Worm (Caenorhabditis elegans) whole organism, late embryonic: ENCODE measurements around the gene tre-3.

ENCODE experiments used
- F13H6.1 ChIP-seq: sonication (generic microtip); optimal IDR thresholded peaks from 2 replicates; lab custom pipeline; 2016; ENCODE audit warnings: missing genetic modification characterization, missing compliant biosample characterization
- ama-1 ChIP-seq: fragments of 150-350 bp; optimal IDR thresholded peaks from 2 replicates; lab custom pipeline; 2014
- ceh-14 ChIP-seq: sonication (generic microtip); optimal IDR thresholded peaks from 2 replicates; lab custom pipeline; 2016; ENCODE audit warnings: missing genotype, missing genetic modification characterization, missing compliant biosample characterization
- ceh-34 ChIP-seq: sonication (generic microtip); optimal IDR thresholded peaks from 2 replicates; lab custom pipeline; 2016; ENCODE audit warnings: mild to moderate bottlenecking, missing genetic modification characterization, missing compliant biosample characterization
- ets-4 ChIP-seq: sonication (generic microtip); optimal IDR thresholded peaks from 2 replicates; lab custom pipeline; 2016; ENCODE audit warnings: missing genetic modification characterization, missing compliant biosample characterization
- fkh-10 ChIP-seq: fragments of 150-350 bp; optimal IDR thresholded peaks from 2 replicates; lab custom pipeline; 2014; ENCODE audit warnings: missing biosample characterization, missing genetic modification reagents, missing genetic modification characterization
- nfya-1 ChIP-seq: sonication (generic microtip); optimal IDR thresholded peaks from 2 replicates; lab custom pipeline; 2017; ENCODE audit warnings: missing genetic modification characterization, mild to moderate bottlenecking, missing compliant biosample characterization, antibody characterized with exemption, moderate library complexity
- nhr-11 ChIP-seq: fragments of 150-350 bp; optimal IDR thresholded peaks from 2 replicates; lab custom pipeline; 2014; ENCODE audit warnings: missing biosample characterization, missing genetic modification characterization
- sdc-2 ChIP-seq: sonication (generic microtip); optimal IDR thresholded peaks from 2 replicates; lab custom pipeline; 2016; ENCODE audit warnings: missing genotype, missing genetic modification characterization, missing compliant biosample characterization
- tbx-2 ChIP-seq: sonication (generic microtip); optimal IDR thresholded peaks from 2 replicates; lab custom pipeline; 2016; ENCODE audit warnings: missing genetic modification characterization, missing compliant biosample characterization

DNA sequence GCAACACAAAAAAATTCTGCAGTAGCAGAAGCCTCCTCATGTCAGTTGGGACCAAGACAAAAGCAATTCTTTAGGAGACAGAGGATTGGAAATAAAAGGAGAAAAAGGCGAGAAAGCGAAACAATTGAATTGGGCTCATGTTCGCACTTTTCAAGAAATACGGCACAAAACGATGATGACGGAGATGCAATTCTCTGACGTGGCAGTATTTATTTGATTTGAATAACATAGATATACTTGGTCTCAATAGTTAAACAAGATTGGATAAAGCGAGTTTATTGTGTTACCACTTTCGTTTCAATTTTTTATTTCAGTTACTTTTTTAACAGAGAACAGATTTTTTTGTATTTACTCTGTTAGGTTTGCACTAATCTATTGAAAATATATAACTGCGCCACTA is 18.2 kb downstream of the tre-3 start:
- TF ChIP-seq F13H6.1 (tag; lab: Kevin White, UChicago): no peak
- no peak for TF ChIP-seq sdc-2
- no peak for TF ChIP-seq ceh-14 (tag; lab: Kevin White, UChicago)
- TF ChIP-seq ets-4 (tag; lab: Kevin White, UChicago): no peak
- TF ChIP-seq tbx-2 (tag; lab: Kevin White, UChicago): no peak
- no peak for TF ChIP-seq ceh-34 (tag; lab: Kevin White, UChicago)
- TF ChIP-seq nhr-11: no peak
- TF ChIP-seq ama-1: no peak
- no peak for TF ChIP-seq fkh-10 (GFP tag; lab: Kevin White, UChicago)
- TF ChIP-seq nfya-1 (tag; lab: Kevin White, UChicago): no peak
